Worm (Caenorhabditis elegans): ENCODE results near the gene bli-2.
"Not testable (repeated sequence)": the region's sequence is repeated elsewhere in the genome, so short reads cannot be mapped to it uniquely, and the experiment has no call there.

bli-2 gene

DNA sequence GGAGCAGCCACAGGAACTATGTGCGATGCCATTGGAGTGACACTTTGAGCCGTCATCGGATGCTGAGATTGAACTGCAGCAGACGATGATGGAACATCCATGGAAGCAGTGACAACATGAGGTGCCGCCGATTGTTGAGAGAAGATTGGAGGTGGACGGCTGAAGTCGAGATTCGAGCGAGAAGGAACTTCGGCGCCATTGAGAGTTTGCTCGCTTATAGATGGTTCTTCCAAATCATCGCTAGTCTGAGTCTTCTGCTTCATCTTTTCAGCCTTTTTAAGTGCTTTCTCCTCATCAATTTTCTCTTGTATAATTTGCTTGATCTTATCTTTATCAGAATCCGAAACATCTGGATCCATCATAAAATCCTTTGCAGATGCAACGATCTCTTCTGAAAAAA, 10.1 kb downstream of the bli-2 start:
- no peak for TF ChIP-seq dao-5 (tag; optimal IDR thresholded peaks at IDR 0.05)
- TF ChIP-seq him-1 (tag; optimal IDR thresholded peaks at IDR 0.05), result no peak
- no peak for TF ChIP-seq W03F9.2 (tag; optimal IDR thresholded peaks at IDR 0.05)

- TF ChIP-seq him-1 (tag; optimal IDR thresholded peaks at IDR 0.05), result no peak
- TF ChIP-seq dao-5 (tag; optimal IDR thresholded peaks at IDR 0.05), result no peak
- TF ChIP-seq W03F9.2 (tag; optimal IDR thresholded peaks at IDR 0.05), result no peak
Observed at ce11 chrII:5640362-5641079, 11.7 kb downstream of the bli-2 start.

- no peak for TF ChIP-seq dao-5 (tag; optimal IDR thresholded peaks at IDR 0.05)
- TF ChIP-seq W03F9.2 (tag; optimal IDR thresholded peaks at IDR 0.05), result no peak
- TF ChIP-seq him-1 (tag; optimal IDR thresholded peaks at IDR 0.05), result no peak
Observed at ce11 chrII:5638059-5638458, 14.2 kb downstream of the bli-2 start, which contains the start of gene F59E12.3. Gene F59E12.3, plus strand, starts transcription at chrII:5638359.

DNA sequence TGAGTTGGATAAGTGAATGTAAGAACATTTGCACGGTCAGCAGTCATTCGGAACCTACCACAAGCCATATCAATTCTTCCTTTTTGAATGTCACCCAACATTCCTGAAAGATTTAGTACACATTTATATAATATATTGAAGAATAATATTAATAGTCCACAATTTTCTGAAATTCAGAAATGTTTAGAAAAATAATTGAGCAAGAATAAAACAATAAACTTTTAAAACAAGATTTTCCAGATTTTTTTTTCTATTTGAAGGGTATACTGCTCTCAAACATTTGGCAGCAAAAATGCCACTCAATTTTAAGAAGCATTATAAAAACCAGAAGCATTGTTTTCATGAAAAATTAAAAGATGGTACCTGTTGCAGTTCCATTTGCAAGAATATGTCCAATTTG, 15.4 kb downstream of the bli-2 start, which contains the start of gene F59E12.8:
F59E12.8 (minus strand) TSS at position 101 of the 400 bp plus-strand sequence.
- TF ChIP-seq dao-5 (tag; optimal IDR thresholded peaks at IDR 0.05) (no peak), him-1 (tag; optimal IDR thresholded peaks at IDR 0.05) (no peak), W03F9.2 (tag; optimal IDR thresholded peaks at IDR 0.05) (no peak)

ce11 chrII:5633453-5633852, 18.8 kb downstream of the bli-2 start:
- no peak for TF ChIP-seq dao-5 (tag; optimal IDR thresholded peaks at IDR 0.05)
- TF ChIP-seq him-1 (tag; optimal IDR thresholded peaks at IDR 0.05), result no peak
- TF ChIP-seq W03F9.2 (tag; optimal IDR thresholded peaks at IDR 0.05), result no peak

DNA sequence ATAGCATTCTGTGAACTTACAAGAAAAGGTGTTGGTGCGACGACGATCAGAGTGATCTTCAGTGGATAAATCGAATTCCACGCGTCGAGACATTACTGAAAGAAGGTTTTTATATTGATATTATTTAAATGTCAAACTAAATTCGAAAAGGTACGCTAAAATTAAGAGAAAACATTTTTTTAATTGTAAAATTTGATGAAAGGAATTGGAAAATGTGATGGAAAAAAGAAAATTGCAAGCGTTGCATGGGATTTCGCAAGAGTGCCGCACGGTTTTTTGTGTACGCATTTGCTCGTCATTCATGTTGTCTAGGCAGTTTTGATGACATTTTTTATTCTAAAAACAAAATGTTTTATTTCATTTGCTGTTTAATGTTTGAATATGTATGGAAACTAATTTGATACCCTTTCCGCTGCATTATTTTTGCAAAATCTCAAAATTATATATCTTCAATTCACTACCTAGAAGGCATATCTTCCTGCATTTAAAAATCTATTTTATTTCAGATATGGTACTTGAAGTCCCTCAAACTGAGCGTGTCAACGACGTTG, 21.3 kb downstream of the bli-2 start, which contains the start of the genes F59E12.6 and npl-4.1:
F59E12.6 (minus strand) TSS at position 101 of the 551 bp plus-strand sequence.
npl-4.1 (plus strand) TSS at position 501 of the 551 bp plus-strand sequence.
- not testable (repeated sequence) for TF ChIP-seq him-1, W03F9.2, dao-5 (tag; optimal IDR thresholded peaks at IDR 0.05)

- TF ChIP-seq W03F9.2 (tag; optimal IDR thresholded peaks at IDR 0.05) (no peak), him-1 (tag; optimal IDR thresholded peaks at IDR 0.05) (no peak), dao-5 (tag; optimal IDR thresholded peaks at IDR 0.05) (no peak)
Observed at ce11 chrII:5628326-5628818, 23.9 kb downstream of the bli-2 start, which contains the start of gene F59E12.15. Gene F59E12.15, minus strand, starts transcription at chrII:5628376.

ce11 chrII:5622383-5622939, 29.8 kb downstream of the bli-2 start, which contains the start of the genes eif-3.L and npl-4.2:
Gene eif-3.L, minus strand, starts transcription at chrII:5622483.
Gene npl-4.2, plus strand, starts transcription at chrII:5622889.
- TF ChIP-seq dao-5, him-1, W03F9.2 (tag; optimal IDR thresholded peaks at IDR 0.05): not testable (repeated sequence)

ce11 chrII:5619298-5619697, 32.9 kb downstream of the bli-2 start, which contains the start of gene dhs-6:
Gene dhs-6, minus strand, starts transcription at chrII:5619319.
- no peak for TF ChIP-seq him-1 (tag; optimal IDR thresholded peaks at IDR 0.05)
- TF ChIP-seq W03F9.2 (tag; optimal IDR thresholded peaks at IDR 0.05), result no peak
- no peak for TF ChIP-seq dao-5 (tag; optimal IDR thresholded peaks at IDR 0.05)

DNA sequence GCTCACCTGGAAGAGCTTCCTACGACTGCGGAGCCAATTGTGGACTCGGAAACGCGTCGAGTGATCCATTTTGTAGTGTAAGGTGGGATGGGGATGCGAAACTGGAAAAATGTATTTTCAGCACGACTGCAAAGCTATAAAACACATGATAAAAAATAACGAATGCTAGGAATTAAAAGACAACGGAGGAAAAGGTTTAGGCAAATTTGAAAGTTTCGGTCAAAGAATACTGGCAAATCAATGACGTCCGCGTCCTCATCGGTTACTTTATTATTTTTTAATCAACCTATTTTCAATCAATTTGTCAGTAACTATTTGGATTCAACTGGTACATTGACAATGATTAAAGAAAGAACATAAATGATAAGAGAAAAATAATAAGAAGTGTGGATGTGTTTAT, 44.5 kb downstream of the bli-2 start, which contains the start of gene C17G10.7:
C17G10.7 (minus strand) TSS at position 101 of the 400 bp plus-strand sequence.
- TF ChIP-seq him-1 (tag; optimal IDR thresholded peaks at IDR 0.05) (no peak), dao-5 (tag; optimal IDR thresholded peaks at IDR 0.05) (no peak), W03F9.2 (tag; optimal IDR thresholded peaks at IDR 0.05) (no peak)

DNA sequence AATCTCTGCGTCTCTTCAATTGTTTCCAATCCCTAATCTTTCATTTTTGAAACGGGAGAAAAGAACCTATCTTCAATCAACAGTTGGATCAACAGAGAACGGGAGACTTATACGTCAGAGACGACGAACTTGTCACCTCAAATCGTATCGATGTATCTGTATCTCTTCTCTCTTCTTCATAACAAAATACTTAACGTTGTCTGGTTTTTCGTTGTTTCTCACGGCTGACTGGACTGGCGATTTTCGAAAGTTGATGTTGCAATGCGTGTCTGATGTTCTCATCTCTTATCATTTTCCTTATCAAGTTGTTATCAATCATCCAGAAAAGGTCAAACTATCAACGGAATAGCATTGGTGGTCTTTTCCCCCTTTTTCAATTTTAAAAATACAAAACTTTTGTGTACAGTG, 46.7 kb downstream of the bli-2 start:
- no peak for TF ChIP-seq W03F9.2 (tag; optimal IDR thresholded peaks at IDR 0.05)
- TF ChIP-seq him-1 (tag; optimal IDR thresholded peaks at IDR 0.05), result no peak
- no peak for TF ChIP-seq dao-5 (tag; optimal IDR thresholded peaks at IDR 0.05)

ce11 chrII:5604441-5604840, 47.8 kb downstream of the bli-2 start:
- TF ChIP-seq W03F9.2 (tag; optimal IDR thresholded peaks at IDR 0.05) (no peak), dao-5 (tag; optimal IDR thresholded peaks at IDR 0.05) (no peak), him-1 (tag; optimal IDR thresholded peaks at IDR 0.05) (no peak)

DNA sequence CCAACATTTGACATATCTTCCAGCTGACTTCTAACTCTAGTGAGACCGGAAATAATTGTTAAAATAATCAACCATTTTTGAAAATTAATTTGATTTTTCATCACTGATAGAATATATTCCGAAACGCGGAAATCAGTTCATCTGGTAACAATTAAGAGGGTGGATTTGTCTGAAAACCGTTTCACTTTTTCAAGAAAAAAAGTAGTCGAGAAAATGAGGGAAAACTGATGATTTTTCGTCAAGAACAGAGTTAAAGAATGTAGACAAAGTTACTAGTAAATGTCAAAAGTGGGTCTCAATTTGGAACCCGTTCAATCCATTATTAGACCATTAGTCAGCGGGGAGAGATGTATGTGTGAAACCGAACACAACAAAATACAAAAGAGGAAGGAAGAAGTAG, 49.0 kb downstream of the bli-2 start, which contains the start of gene C17G10.6:
C17G10.6 (minus strand) TSS at position 101 of the 400 bp plus-strand sequence.
- TF ChIP-seq dao-5 (tag; optimal IDR thresholded peaks at IDR 0.05), result no peak

Measured in whole organism, L4/young adult.